Worm (Caenorhabditis elegans) whole organism, early embryonic: ENCODE results near the gene abl-1.

ENCODE experiments used
- B0310.2 ChIP-seq: sonication (generic microtip); optimal IDR thresholded peaks from 2 replicates; lab custom pipeline; 2016; ENCODE audit warnings: mild to moderate bottlenecking, missing genetic modification characterization, missing compliant biosample characterization
- F13C5.2 ChIP-seq: sonication (generic microtip); optimal IDR thresholded peaks from 2 replicates; lab custom pipeline; 2017; ENCODE audit warnings: mild to moderate bottlenecking, missing genetic modification characterization, inconsistent platforms, missing compliant biosample characterization
- ama-1 ChIP-seq: fragments of 150-350 bp; optimal IDR thresholded peaks from 2 replicates; lab custom pipeline; 2014
- ceh-13 ChIP-seq: fragments of 200-800 bp; sonication (Bioruptor generic); optimal IDR thresholded peaks from 2 replicates; lab custom pipeline; 2018; ENCODE audit warnings: mild to moderate bottlenecking, missing genetic modification characterization, missing compliant biosample characterization
- flt-1 ChIP-seq: fragments of 200-800 bp; sonication (Bioruptor generic); IDR thresholded peaks from 2 replicates; pipeline ENCODE4 v1.3.6; 2022; ENCODE audit warnings: missing genetic modification characterization, missing compliant biosample characterization
- hmbx-1 ChIP-seq: sonication (generic microtip); optimal IDR thresholded peaks from 2 replicates; lab custom pipeline; 2016; ENCODE audit warnings: mild to moderate bottlenecking, missing genetic modification characterization, missing compliant biosample characterization
- hnd-1 ChIP-seq: sonication (generic microtip); optimal IDR thresholded peaks from 2 replicates; lab custom pipeline; 2016; ENCODE audit warnings: missing genetic modification characterization, missing compliant biosample characterization
- pes-1 ChIP-seq: fragments of 200-800 bp; sonication (Bioruptor generic); IDR thresholded peaks from 2 replicates; pipeline ENCODE4 v1.3.6; 2022; ENCODE audit warnings: missing genetic modification reagents, missing genetic modification characterization, missing compliant biosample characterization
- scrt-1 ChIP-seq: fragments of 200-800 bp; sonication (Bioruptor generic); IDR thresholded peaks from 2 replicates; pipeline ENCODE4 v1.3.6; 2022; ENCODE audit warnings: missing genetic modification characterization, missing compliant biosample characterization
- sea-1 ChIP-seq: fragments of 200-800 bp; sonication (Bioruptor generic); conservative IDR thresholded peaks from 2 replicates; pipeline ENCODE4 v1.3.6; 2022; ENCODE audit warnings: missing genetic modification characterization, missing compliant biosample characterization
- tbx-11 ChIP-seq: fragments of 200-800 bp; sonication (Bioruptor generic); IDR thresholded peaks from 2 replicates; pipeline ENCODE4 v1.3.6; 2022; ENCODE audit warnings: missing genetic modification characterization, missing compliant biosample characterization
- tbx-37 ChIP-seq: fragments of 200-800 bp; sonication (Bioruptor generic); conservative IDR thresholded peaks from 2 replicates; pipeline ENCODE4 v1.3.6; 2022; ENCODE audit warnings: missing genetic modification reagents, missing genetic modification characterization, missing compliant biosample characterization
- tra-4 ChIP-seq: sonication (generic microtip); optimal IDR thresholded peaks from 2 replicates; lab custom pipeline; 2017; ENCODE audit warnings: missing genetic modification characterization, missing compliant biosample characterization

ce11 chrX:10639403-10639812 is 15.4 kb upstream of the abl-1 start:
- TF ChIP-seq B0310.2 (tag; lab: Kevin White, UChicago) (no peak), F13C5.2 (tag; lab: Kevin White, UChicago) (no peak), sea-1 (no peak), ama-1 (no peak), ceh-13 (GFP tag; lab: Kevin White, UChicago) (no peak), hnd-1 (tag; lab: Kevin White, UChicago) (no peak), hmbx-1 (tag; lab: Kevin White, UChicago) (no peak), tbx-11 (GFP tag; lab: Robert Waterston, UW) (no peak), tra-4 (tag; lab: Kevin White, UChicago) (no peak), pes-1 (GFP tag; lab: Robert Waterston, UW) (no peak), flt-1 (GFP tag; lab: Robert Waterston, UW) (no peak), tbx-37 (GFP tag; lab: Robert Waterston, UW) (no peak), scrt-1 (GFP tag; lab: Robert Waterston, UW) (no peak)
